Worm (Caenorhabditis elegans): ENCODE measurements around the gene C39D10.11.

C39D10.11 gene

ce11 chrX:7945438-7945837, 42.4 kb downstream of the C39D10.11 start:
- TF ChIP-seq lin-39 (tag; optimal IDR thresholded peaks at IDR 0.05) (no peak), egl-27 (tag; optimal IDR thresholded peaks at IDR 0.05) (no peak), ceh-82 (tag; optimal IDR thresholded peaks at IDR 0.05) (no peak), skn-1 (tag; optimal IDR thresholded peaks at IDR 0.05) (no peak), F13H6.1 (tag; optimal IDR thresholded peaks at IDR 0.05) (peak; percentile 25), snpc-4 (tag; optimal IDR thresholded peaks at IDR 0.05) (no peak), nhr-11 (tag; optimal IDR thresholded peaks at IDR 0.05) (no peak), blmp-1 (tag; optimal IDR thresholded peaks at IDR 0.05; ENCODE audit: insufficient read depth) (no peak)

- TF ChIP-seq unc-39 (tag; optimal IDR thresholded peaks at IDR 0.05): no peak
- peak; percentile 77 for TF ChIP-seq unc-55 (GFP tag; optimal IDR thresholded peaks at IDR 0.05)
- no peak for TF ChIP-seq blmp-1 (tag; optimal IDR thresholded peaks at IDR 0.05; ENCODE audit: insufficient read depth)
- no peak for TF ChIP-seq nhr-23 (tag; optimal IDR thresholded peaks at IDR 0.05)
- peak; percentile 81 for TF ChIP-seq sem-4 (tag; optimal IDR thresholded peaks at IDR 0.05)
- TF ChIP-seq F13H6.1 (tag; optimal IDR thresholded peaks at IDR 0.05): peak; percentile 82
- peak; percentile 91 for TF ChIP-seq nhr-129 (tag; optimal IDR thresholded peaks at IDR 0.05)
- TF ChIP-seq lin-11 (tag; optimal IDR thresholded peaks at IDR 0.05): peak; percentile 92
- TF ChIP-seq lin-39 (tag; optimal IDR thresholded peaks at IDR 0.05): no peak
- peak; percentile 67 for TF ChIP-seq lin-13 (GFP tag; optimal IDR thresholded peaks at IDR 0.05)
- no peak for TF ChIP-seq ceh-82 (tag; optimal IDR thresholded peaks at IDR 0.05)
- TF ChIP-seq egl-27 (tag; optimal IDR thresholded peaks at IDR 0.05): peak; percentile 53
- TF ChIP-seq nhr-21 (tag; optimal IDR thresholded peaks at IDR 0.05): peak; percentile 85
- TF ChIP-seq mbf-1 (tag; optimal IDR thresholded peaks at IDR 0.05): no peak
- peak; percentile 93 for TF ChIP-seq C34F6.9 (tag; optimal IDR thresholded peaks at IDR 0.05)
- peak; percentile 42 for TF ChIP-seq gmeb-1 (tag; optimal IDR thresholded peaks at IDR 0.05)
- TF ChIP-seq ama-1 (optimal IDR thresholded peaks at IDR 0.05): no peak
- TF ChIP-seq crh-2 (tag; optimal IDR thresholded peaks at IDR 0.05): peak; percentile 82
- no peak for TF ChIP-seq dmd-4 (tag; optimal IDR thresholded peaks at IDR 0.05)
- peak; percentile 86 for TF ChIP-seq sma-9 (GFP tag; optimal IDR thresholded peaks at IDR 0.05)
- TF ChIP-seq sma-9 (tag; optimal IDR thresholded peaks at IDR 0.05): no peak
- no peak for TF ChIP-seq elt-3 (tag; optimal IDR thresholded peaks at IDR 0.05)
- TF ChIP-seq elt-1 (tag; optimal IDR thresholded peaks at IDR 0.05): no peak
- TF ChIP-seq ztf-1 (GFP tag; conservative IDR thresholded peaks at IDR 0.05): no peak
- TF ChIP-seq sma-3 (GFP tag; optimal IDR thresholded peaks at IDR 0.05): peak; percentile 74
- TF ChIP-seq aly-2 (tag; optimal IDR thresholded peaks at IDR 0.05): no peak
- no peak for TF ChIP-seq snpc-4 (tag; optimal IDR thresholded peaks at IDR 0.05)
- peak; percentile 55 to 80 for TF ChIP-seq mdl-1 (tag; optimal IDR thresholded peaks at IDR 0.05)
- no peak for TF ChIP-seq nhr-10 (tag; optimal IDR thresholded peaks at IDR 0.05)
- no peak for TF ChIP-seq nhr-11 (tag; optimal IDR thresholded peaks at IDR 0.05)
- TF ChIP-seq lsy-2 (tag; optimal IDR thresholded peaks at IDR 0.05): peak; percentile 18 to 80
- TF ChIP-seq peb-1 (tag; optimal IDR thresholded peaks at IDR 0.05): no peak
- TF ChIP-seq unc-62 (GFP tag; optimal IDR thresholded peaks at IDR 0.05): no peak
- peak; percentile 61 for TF ChIP-seq nhr-25 (tag; optimal IDR thresholded peaks at IDR 0.05)
- no peak for TF ChIP-seq nhr-237 (tag; optimal IDR thresholded peaks at IDR 0.05)
- TF ChIP-seq R02D3.7 (tag; optimal IDR thresholded peaks at IDR 0.05): no peak
- peak; percentile 38 for TF ChIP-seq ztf-4 (tag; optimal IDR thresholded peaks at IDR 0.05)
- TF ChIP-seq ceh-16 (tag; optimal IDR thresholded peaks at IDR 0.05): peak; percentile 14
- TF ChIP-seq alr-1 (tag; optimal IDR thresholded peaks at IDR 0.05): no peak
- no peak for TF ChIP-seq nhr-77 (tag; optimal IDR thresholded peaks at IDR 0.05)
- no peak for TF ChIP-seq ZK546.5 (tag; optimal IDR thresholded peaks at IDR 0.05)
- TF ChIP-seq nhr-6 (tag; optimal IDR thresholded peaks at IDR 0.05): peak; percentile 77
- TF ChIP-seq Y55F3AM.14 (GFP tag; optimal IDR thresholded peaks at IDR 0.05): peak; percentile 77
- no peak for TF ChIP-seq ztf-11 (tag; optimal IDR thresholded peaks at IDR 0.05)
- no peak for TF ChIP-seq skn-1 (tag; optimal IDR thresholded peaks at IDR 0.05)
- no peak for TF ChIP-seq nhr-12 (tag; optimal IDR thresholded peaks at IDR 0.05)
- peak; percentile 23 for TF ChIP-seq fos-1 (tag; optimal IDR thresholded peaks at IDR 0.05)
- TF ChIP-seq zag-1 (tag; optimal IDR thresholded peaks at IDR 0.05): peak; percentile 71
- peak; percentile 64 for TF ChIP-seq mab-5 (tag; optimal IDR thresholded peaks at IDR 0.05)
These were observed 48.5 kb downstream of the C39D10.11 start for ce11 chrX:7951578-7951977.

All from whole organism, L2 larva.